Fruit fly (Drosophila melanogaster): ENCODE data around the gene tgy.

tgy gene

DNA sequence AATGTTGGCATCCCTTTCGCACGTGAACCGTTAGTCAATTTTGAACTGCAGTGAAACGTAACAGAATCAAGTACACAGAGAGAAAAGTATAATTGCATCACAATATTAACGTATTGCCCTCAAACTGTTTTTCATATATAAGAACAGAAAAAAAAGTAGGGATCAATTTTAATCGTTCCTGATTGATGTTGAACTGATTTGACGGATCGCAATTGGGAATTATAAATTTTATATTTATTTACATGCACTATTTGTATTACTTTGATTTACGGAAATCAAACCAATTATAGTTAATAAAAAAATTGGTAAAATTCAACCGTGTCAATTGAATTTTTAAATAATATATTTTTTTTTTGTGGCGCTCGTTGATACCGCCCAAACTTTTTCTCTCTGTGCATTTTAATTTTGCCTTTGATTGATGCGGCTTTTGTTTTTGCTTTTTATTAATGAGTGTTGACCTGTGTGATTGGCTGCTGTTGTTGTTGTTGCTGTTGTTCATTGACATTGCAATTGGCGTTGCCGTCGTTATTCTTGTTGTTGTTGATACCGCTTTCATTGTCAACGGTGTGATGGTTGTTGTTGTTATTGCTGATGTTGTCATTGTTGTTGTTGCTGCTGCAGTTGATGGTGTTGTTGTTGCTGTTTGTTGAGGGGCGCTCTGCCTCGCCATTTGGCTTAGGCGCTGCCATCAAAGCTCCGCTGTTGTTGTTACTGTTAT, 25.6 kb upstream of the tgy start (continued):
- no peak for TF ChIP-seq CG6813 (GFP tag; optimal IDR thresholded peaks at IDR 0.05)
- peak in 1 of 2 experiments; percentile 34 for TF ChIP-seq chif (GFP tag; optimal IDR thresholded peaks at IDR 0.05)
- no peak for TF ChIP-seq CG6654 (GFP tag; optimal IDR thresholded peaks at IDR 0.05)
- peak in 1 of 3 experiments; percentile 64 for TF ChIP-seq lola (GFP tag; optimal IDR thresholded peaks at IDR 0.05)
- peak; percentile 18 for TF ChIP-seq CG12299 (tag; optimal IDR thresholded peaks at IDR 0.05)
- TF ChIP-seq stwl (tag; optimal IDR thresholded peaks at IDR 0.05), result no peak
- 0 out of 3 replicates have a peak, but pooled peaks have one; percentile 9 for TF ChIP-seq z (GFP tag; IDR thresholded peaks at IDR 0.05)
- no peak for TF ChIP-seq Poxn (GFP tag; IDR thresholded peaks at IDR 0.05)
- TF ChIP-seq CG16815 (GFP tag; optimal IDR thresholded peaks at IDR 0.05), result peak; percentile 43
- peak; percentile 54 for TF ChIP-seq CG17385 (GFP tag; optimal IDR thresholded peaks at IDR 0.05)
- TF ChIP-seq CG7556 (GFP tag; optimal IDR thresholded peaks at IDR 0.05), result peak; percentile 57
- TF ChIP-seq disco-r (GFP tag; optimal IDR thresholded peaks at IDR 0.05), result no peak
- peak; percentile 77 for TF ChIP-seq Sox102F (GFP tag; optimal IDR thresholded peaks at IDR 0.05)
- peak; percentile 64 for TF ChIP-seq Ptx1 (GFP tag; IDR thresholded peaks at IDR 0.05)
- TF ChIP-seq CG8359 (GFP tag; optimal IDR thresholded peaks at IDR 0.05; ENCODE audit: borderline replicate concordance), result no peak
- TF ChIP-seq Dip3 (GFP tag; optimal IDR thresholded peaks at IDR 0.05), result no peak
- TF ChIP-seq az2 (GFP tag; optimal IDR thresholded peaks at IDR 0.05), result peak; percentile 53
- peak; percentile 68 for TF ChIP-seq unpg (GFP tag; optimal IDR thresholded peaks at IDR 0.05)
- TF ChIP-seq HLHmδ (GFP tag; optimal IDR thresholded peaks at IDR 0.05), result no peak
- TF ChIP-seq Drgx (GFP tag; IDR thresholded peaks at IDR 0.05), result peak; percentile 35; the same call in 1 of the 2 replicates
- TF ChIP-seq lab (GFP tag; optimal IDR thresholded peaks at IDR 0.05), result peak; percentile 62
- TF ChIP-seq sqz (GFP tag; optimal IDR thresholded peaks at IDR 0.05), result peak; percentile 15
- peak; percentile 65 for TF ChIP-seq CG15269 (tag; optimal IDR thresholded peaks at IDR 0.05)
- peak; percentile 61 for TF ChIP-seq CG12104 (GFP tag; optimal IDR thresholded peaks at IDR 0.05)
- TF ChIP-seq NFAT (GFP tag; IDR thresholded peaks at IDR 0.05), result no peak
- peak; percentile 25 for TF ChIP-seq CG18619 (GFP tag; optimal IDR thresholded peaks at IDR 0.05)
- TF ChIP-seq Ada2b (GFP tag; IDR thresholded peaks at IDR 0.05), result 0 out of 2 replicates have a peak, but pooled peaks have one; percentile 16
- peak; percentile 71 for TF ChIP-seq CoRest (tag; optimal IDR thresholded peaks at IDR 0.05)
- peak; percentile 50; the same call in 1 of the 2 replicates for TF ChIP-seq lmd (GFP tag; IDR thresholded peaks at IDR 0.05)
- TF ChIP-seq Meics (GFP tag; optimal IDR thresholded peaks at IDR 0.05), result peak; percentile 60
- TF ChIP-seq CG32532 (GFP tag; IDR thresholded peaks at IDR 0.05), result 0 out of 2 replicates have a peak, but pooled peaks have one; percentile 16
- 0 out of 3 replicates have a peak, but pooled peaks have one; percentile 16 for TF ChIP-seq Mrtf (GFP tag; IDR thresholded peaks at IDR 0.05)
- no peak for TF ChIP-seq CHES-1-like (GFP tag; optimal IDR thresholded peaks at IDR 0.05)
- peak; percentile 3 for TF ChIP-seq CG10274 (GFP tag; optimal IDR thresholded peaks at IDR 0.05)
- TF ChIP-seq ro (GFP tag; IDR thresholded peaks at IDR 0.05), result 0 out of 2 replicates have a peak, but pooled peaks have one; percentile 13
- TF ChIP-seq slou (GFP tag; optimal IDR thresholded peaks at IDR 0.05), result no peak
- peak; percentile 21 for TF ChIP-seq Nf-YB (GFP tag; optimal IDR thresholded peaks at IDR 0.05)
- TF ChIP-seq ewg (GFP tag; optimal IDR thresholded peaks at IDR 0.05), result peak; percentile 54
- 0 out of 3 replicates have a peak, but pooled peaks have one; percentile 14 for TF ChIP-seq ci (GFP tag; IDR thresholded peaks at IDR 0.05)
- peak; percentile 83 for TF ChIP-seq CG17361 (GFP tag; IDR thresholded peaks at IDR 0.05)
- peak; percentile 31; the same call in 1 of the 2 replicates for TF ChIP-seq CG3847 (GFP tag; IDR thresholded peaks at IDR 0.05)
- no peak for TF ChIP-seq vnd (GFP tag; IDR thresholded peaks at IDR 0.05; ENCODE audit: partially characterized antibody)
- TF ChIP-seq CG11085 (GFP tag; IDR thresholded peaks at IDR 0.05), result no peak
- TF ChIP-seq jigr1 (GFP tag; IDR thresholded peaks at IDR 0.05), result no peak
- peak in 1 of 2 experiments; percentile 54 for TF ChIP-seq dpn (GFP tag; optimal IDR thresholded peaks at IDR 0.05)
- peak; percentile 72 for TF ChIP-seq CG30403 (GFP tag; optimal IDR thresholded peaks at IDR 0.05)
- TF ChIP-seq run (tag; optimal IDR thresholded peaks at IDR 0.05), result peak; percentile 12
- no peak for TF ChIP-seq gce (GFP tag; IDR thresholded peaks at IDR 0.05)
